Worm (Caenorhabditis elegans): ENCODE data around the gene C46H3.1.

C46H3.1 gene

ce11 chrX:1230658-1231057, 21.5 kb downstream of the C46H3.1 start, which contains the start of gene C46H3.2:
TSS of gene C46H3.2 (minus strand) at chrX:1230758.
- no peak for TF ChIP-seq pqm-1 (tag; optimal IDR thresholded peaks at IDR 0.05)
- TF ChIP-seq lin-14 (GFP tag; optimal IDR thresholded peaks at IDR 0.05), result no peak
- no peak for TF ChIP-seq ceh-82 (tag; optimal IDR thresholded peaks at IDR 0.05)
- no peak for TF ChIP-seq vab-15 (tag; optimal IDR thresholded peaks at IDR 0.05)
- TF ChIP-seq ces-1 (GFP tag; optimal IDR thresholded peaks at IDR 0.05), result no peak
- no peak for TF ChIP-seq nhr-90 (tag; optimal IDR thresholded peaks at IDR 0.05; ENCODE audit: poor library complexity)
- TF ChIP-seq ets-5 (GFP tag; IDR thresholded peaks at IDR 0.05), result no peak
- no peak for TF ChIP-seq nhr-71 (tag; optimal IDR thresholded peaks at IDR 0.05)
- no peak for TF ChIP-seq elt-3 (tag; optimal IDR thresholded peaks at IDR 0.05)
- no peak for TF ChIP-seq unc-98 (GFP tag; IDR thresholded peaks at IDR 0.05)
- TF ChIP-seq rnt-1 (tag; optimal IDR thresholded peaks at IDR 0.05), result no peak
- no peak for TF ChIP-seq lir-3 (tag; optimal IDR thresholded peaks at IDR 0.05; ENCODE audit: poor library complexity)
- TF ChIP-seq unc-62 (GFP tag; optimal IDR thresholded peaks at IDR 0.05), result no peak
- TF ChIP-seq nhr-28 (tag; optimal IDR thresholded peaks at IDR 0.05), result no peak
- TF ChIP-seq nhr-84 (tag; optimal IDR thresholded peaks at IDR 0.05), result no peak
- no peak for TF ChIP-seq nhr-11 (tag; optimal IDR thresholded peaks at IDR 0.05)
- TF ChIP-seq lsy-2 (tag; optimal IDR thresholded peaks at IDR 0.05), result no peak
- TF ChIP-seq hlh-17 (GFP tag; optimal IDR thresholded peaks at IDR 0.05; ENCODE audit: borderline replicate concordance), result no peak
- no peak for TF ChIP-seq pag-3 (tag; optimal IDR thresholded peaks at IDR 0.05; ENCODE audit: borderline replicate concordance, insufficient read depth)

DNA sequence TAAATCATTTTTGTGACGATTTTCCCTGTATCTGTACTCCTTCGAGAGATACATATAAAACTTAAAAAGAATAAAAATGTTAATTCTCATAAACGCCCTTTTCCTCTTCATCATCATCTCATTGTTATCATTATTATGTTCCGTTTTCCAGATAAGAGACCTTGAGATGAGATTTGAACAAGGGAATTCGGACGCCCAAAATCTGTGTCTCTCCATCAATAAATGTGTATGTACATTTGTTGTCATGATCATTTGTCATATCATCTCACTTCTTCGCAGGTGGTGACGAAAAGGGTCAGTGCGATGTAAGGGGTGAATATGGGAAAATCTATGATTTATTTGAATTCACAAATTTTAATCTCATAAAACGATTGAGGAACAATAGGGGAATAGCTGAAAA, 22.9 kb downstream of the C46H3.1 start:
- TF ChIP-seq aly-2 (tag; optimal IDR thresholded peaks at IDR 0.05) (no peak), isw-1 (GFP tag; IDR thresholded peaks at IDR 0.05) (no peak), egl-27 (tag; optimal IDR thresholded peaks at IDR 0.05) (no peak), blmp-1 (tag; optimal IDR thresholded peaks at IDR 0.05) (peak; percentile 39), vab-15 (tag; optimal IDR thresholded peaks at IDR 0.05) (no peak), unc-98 (GFP tag; IDR thresholded peaks at IDR 0.05) (no peak), nhr-19 (GFP tag; conservative IDR thresholded peaks at IDR 0.05) (no peak), lsy-2 (tag; optimal IDR thresholded peaks at IDR 0.05) (no peak), elt-3 (tag; optimal IDR thresholded peaks at IDR 0.05) (peak in 1 of 6 experiments; percentile 55), pqm-1 (tag; optimal IDR thresholded peaks at IDR 0.05) (no peak), lin-15B (tag; optimal IDR thresholded peaks at IDR 0.05) (no peak), pax-3 (tag; optimal IDR thresholded peaks at IDR 0.05) (no peak)

ce11 chrX:1238803-1239202, 29.6 kb downstream of the C46H3.1 start, which contains the start of gene C25G6.3:
TSS of gene C25G6.3 (minus strand) at chrX:1238903.
- TF ChIP-seq unc-30 (tag; optimal IDR thresholded peaks at IDR 0.05) (no peak), blmp-1 (tag; optimal IDR thresholded peaks at IDR 0.05) (no peak), lin-39 (tag; optimal IDR thresholded peaks at IDR 0.05) (no peak), lin-13 (GFP tag; optimal IDR thresholded peaks at IDR 0.05) (no peak), isw-1 (GFP tag; IDR thresholded peaks at IDR 0.05) (no peak), aly-2 (tag; optimal IDR thresholded peaks at IDR 0.05) (no peak), C16A3.4 (tag; optimal IDR thresholded peaks at IDR 0.05) (no peak), Y116A8C.19 (tag; optimal IDR thresholded peaks at IDR 0.05; ENCODE audit: borderline replicate concordance) (no peak), ets-5 (GFP tag; IDR thresholded peaks at IDR 0.05) (no peak), nhr-71 (tag; optimal IDR thresholded peaks at IDR 0.05) (no peak), efl-1 (optimal IDR thresholded peaks at IDR 0.05) (no peak), efl-1 (GFP tag; optimal IDR thresholded peaks at IDR 0.05 in 1 of 2) (no peak), efl-3 (GFP tag; optimal IDR thresholded peaks at IDR 0.05) (no peak), ceh-82 (tag; optimal IDR thresholded peaks at IDR 0.05) (no peak), unc-98 (GFP tag; IDR thresholded peaks at IDR 0.05) (no peak), ceh-88 (GFP tag; IDR thresholded peaks at IDR 0.05) (no peak), mep-1 (tag; optimal IDR thresholded peaks at IDR 0.05) (no peak), zip-4 (GFP tag; optimal IDR thresholded peaks at IDR 0.05) (no peak)

Measured in whole organism, L1 larva.